Worm (Caenorhabditis elegans): ENCODE results near the gene F17C8.3.

DNA sequence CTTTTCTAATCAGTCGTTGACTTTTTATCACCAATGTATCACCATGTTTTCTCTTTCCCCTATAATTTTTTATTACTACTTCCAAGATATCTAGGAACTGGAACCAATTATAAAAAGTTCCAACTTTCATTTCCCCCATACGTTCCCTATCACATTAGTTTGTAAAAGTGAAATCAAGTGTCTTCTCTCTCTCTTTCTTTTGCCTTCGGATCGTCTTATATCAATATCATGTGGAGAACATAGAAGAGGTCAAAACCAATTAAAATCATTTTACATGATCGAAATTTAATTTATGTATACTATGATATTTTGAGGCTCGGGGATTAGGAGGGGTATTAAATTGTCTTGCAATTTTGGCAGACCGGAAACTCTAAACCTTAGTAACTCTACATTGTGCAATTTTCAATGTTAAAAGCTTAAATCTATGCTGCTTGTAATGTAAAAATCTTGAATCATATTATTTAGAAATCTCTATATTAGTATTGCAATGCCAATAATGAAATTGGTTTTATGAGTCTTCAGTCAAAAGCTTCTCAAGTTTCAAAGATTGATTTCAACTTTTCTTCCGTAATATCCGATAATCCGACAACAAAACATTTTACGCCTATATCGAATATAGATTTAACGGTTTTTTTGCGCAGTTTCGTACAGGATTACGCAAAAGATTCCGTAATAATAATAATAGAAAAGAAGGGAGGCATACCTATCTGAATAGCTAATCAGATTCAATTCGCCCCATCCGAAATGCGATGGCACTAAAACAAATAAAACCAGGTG lies 36.3 kb downstream of the F17C8.3 start:
- TF ChIP-seq dpl-1 (GFP tag; optimal IDR thresholded peaks at IDR 0.05) (no peak), aly-2 (tag; optimal IDR thresholded peaks at IDR 0.05) (no peak), gei-8 (GFP tag; optimal IDR thresholded peaks at IDR 0.05) (no peak), egl-27 (tag; optimal IDR thresholded peaks at IDR 0.05) (no peak), unc-62 (GFP tag; optimal IDR thresholded peaks at IDR 0.05 in 1 of 2) (no peak), unc-62 (tag; optimal IDR thresholded peaks at IDR 0.05) (no peak), F49E8.2 (tag; optimal IDR thresholded peaks at IDR 0.05; ENCODE audit: borderline replicate concordance) (no peak)

All from whole organism, L4 larva.